Worm (Caenorhabditis elegans): ENCODE data around the gene str-74.

str-74 gene

ce11 chrX:10197204-10197756, 43.6 kb downstream of the str-74 start, which contains the start of gene nucb-1 (continued):
- no peak for TF ChIP-seq gei-8 (GFP tag; optimal IDR thresholded peaks at IDR 0.05)
- no peak for TF ChIP-seq ceh-20 (GFP tag; IDR thresholded peaks at IDR 0.05)
- TF ChIP-seq lin-29 (GFP tag; IDR thresholded peaks at IDR 0.05): no peak
- TF ChIP-seq set-16 (GFP tag; IDR thresholded peaks at IDR 0.05): no peak
- TF ChIP-seq T20F7.1 (GFP tag; optimal IDR thresholded peaks at IDR 0.05): peak; percentile 98
- peak; percentile 78 for TF ChIP-seq hlh-30 (tag; optimal IDR thresholded peaks at IDR 0.05; ENCODE audit: insufficient read depth)
- peak; percentile 41 for TF ChIP-seq dpl-1 (GFP tag; optimal IDR thresholded peaks at IDR 0.05)
- TF ChIP-seq ama-1 (optimal IDR thresholded peaks at IDR 0.05): no peak
- TF ChIP-seq hif-1 (tag; optimal IDR thresholded peaks at IDR 0.05): peak in 1 of 2 experiments; percentile 37
- peak; percentile 59 for TF ChIP-seq R02D3.7 (tag; optimal IDR thresholded peaks at IDR 0.05)
- peak; percentile 39 for TF ChIP-seq nhr-25 (tag; optimal IDR thresholded peaks at IDR 0.05; ENCODE audit: borderline replicate concordance, insufficient read depth)
- peak in 1 of 2 experiments; percentile 88 for TF ChIP-seq unc-62 (GFP tag; optimal IDR thresholded peaks at IDR 0.05 in 1 of 2)
- TF ChIP-seq unc-62 (tag; optimal IDR thresholded peaks at IDR 0.05): no peak
- TF ChIP-seq mdl-1 (tag; optimal IDR thresholded peaks at IDR 0.05): peak in 1 of 2 experiments; percentile 28
- no peak for TF ChIP-seq fkh-10 (GFP tag; optimal IDR thresholded peaks at IDR 0.05)
- peak; percentile 78 for TF ChIP-seq nhr-28 (tag; optimal IDR thresholded peaks at IDR 0.05)
- TF ChIP-seq D1046.2 (GFP tag; IDR thresholded peaks at IDR 0.05): no peak
- no peak for TF ChIP-seq ZK337.2 (GFP tag; IDR thresholded peaks at IDR 0.05)
- peak; percentile 33; the same call in 1 of the 2 replicates for TF ChIP-seq dmd-6 (GFP tag; IDR thresholded peaks at IDR 0.05)
- no peak for TF ChIP-seq spr-1 (tag; optimal IDR thresholded peaks at IDR 0.05)
- no peak for TF ChIP-seq snpc-1.2 (GFP tag; IDR thresholded peaks at IDR 0.05)
- no peak for TF ChIP-seq lin-1 (GFP tag; IDR thresholded peaks at IDR 0.05)
- peak; percentile 59 for TF ChIP-seq aha-1 (tag)
- TF ChIP-seq ceh-28 (tag; optimal IDR thresholded peaks at IDR 0.05): no peak
- TF ChIP-seq rbr-2 (tag; optimal IDR thresholded peaks at IDR 0.05): peak; percentile 65
- TF ChIP-seq daf-16 (GFP tag; optimal IDR thresholded peaks at IDR 0.05): no peak
- peak; percentile 50 for TF ChIP-seq daf-16 (tag; optimal IDR thresholded peaks at IDR 0.05)
- no peak for TF ChIP-seq lim-7 (GFP tag; IDR thresholded peaks at IDR 0.05)
- TF ChIP-seq ceh-44 (GFP tag; IDR thresholded peaks at IDR 0.05): no peak
- TF ChIP-seq nhr-48 (tag; optimal IDR thresholded peaks at IDR 0.05): no peak
- TF ChIP-seq zfp-3 (GFP tag; conservative IDR thresholded peaks at IDR 0.05): no peak
- TF ChIP-seq vab-7 (GFP tag; IDR thresholded peaks at IDR 0.05): no peak
- peak; percentile 28 for TF ChIP-seq duxl-1 (tag; optimal IDR thresholded peaks at IDR 0.05; ENCODE audit: poor library complexity)
- TF ChIP-seq nhr-77 (tag; optimal IDR thresholded peaks at IDR 0.05): peak; percentile 69

- TF ChIP-seq cey-2 (tag; optimal IDR thresholded peaks at IDR 0.05; ENCODE audit: borderline replicate concordance, insufficient read depth) (no peak), lin-39 (tag; optimal IDR thresholded peaks at IDR 0.05) (no peak), hif-1 (tag; optimal IDR thresholded peaks at IDR 0.05) (no peak), Y48G9A.11 (GFP tag; IDR thresholded peaks at IDR 0.05) (no peak), F44E2.7 (GFP tag; IDR thresholded peaks at IDR 0.05) (no peak), T26A8.4 (GFP tag; IDR thresholded peaks at IDR 0.05) (no peak), nhr-28 (tag; optimal IDR thresholded peaks at IDR 0.05) (peak; percentile 48), fos-1 (tag; optimal IDR thresholded peaks at IDR 0.05) (no peak), mxl-2 (GFP tag; conservative IDR thresholded peaks at IDR 0.05) (no peak), ztf-11 (tag; optimal IDR thresholded peaks at IDR 0.05) (no peak), F37D6.2 (tag; optimal IDR thresholded peaks at IDR 0.05) (no peak), hmg-1.1 (GFP tag; IDR thresholded peaks at IDR 0.05) (no peak), nhr-48 (tag; optimal IDR thresholded peaks at IDR 0.05) (peak; percentile 20), madf-5 (GFP tag; IDR thresholded peaks at IDR 0.05) (no peak), zfp-2 (tag; optimal IDR thresholded peaks at IDR 0.05) (no peak), dve-1 (tag; optimal IDR thresholded peaks at IDR 0.05; ENCODE audit: insufficient read depth) (no peak), daf-16 (GFP tag; optimal IDR thresholded peaks at IDR 0.05) (no peak), daf-16 (tag; optimal IDR thresholded peaks at IDR 0.05) (no peak), hlh-11 (tag; optimal IDR thresholded peaks at IDR 0.05) (peak; percentile 58), unc-62 (GFP tag; optimal IDR thresholded peaks at IDR 0.05 in 1 of 2) (peak in 1 of 2 experiments; percentile 52), unc-62 (tag; optimal IDR thresholded peaks at IDR 0.05) (no peak), mep-1 (tag; optimal IDR thresholded peaks at IDR 0.05) (peak; percentile 9)
These were observed 46.3 kb downstream of the str-74 start, which contains the start of gene myrf-2 for ce11 chrX:10194327-10195096. TSS of gene myrf-2 (minus strand) at chrX:10194377.
